Fruit fly (Drosophila melanogaster) whole organism, wandering third instar larva: ENCODE results near the gene CG33489.

Experiments
- CG32264 ChIP-seq: fragments of 200-800 bp; sonication (Bioruptor generic); optimal IDR thresholded peaks from 2 replicates; lab custom pipeline; 2016; ENCODE audit warnings: missing biosample characterization, missing genetic modification characterization
- CrebA ChIP-seq: fragments of 200-800 bp; sonication (Bioruptor generic); optimal IDR thresholded peaks from 2 replicates; lab custom pipeline; 2016; ENCODE audit warnings: missing biosample characterization, mild to moderate bottlenecking, missing genetic modification characterization, borderline replicate concordance
- HLH106 ChIP-seq: fragments of 200-800 bp; optimal IDR thresholded peaks from 3 replicates; lab custom pipeline; 2019; ENCODE audit warnings: missing biosample characterization, mild to moderate bottlenecking, missing genetic modification characterization, moderate library complexity
- Jra ChIP-seq: sonication (Bioruptor generic); optimal IDR thresholded peaks from 2 replicates; lab custom pipeline; 2016; ENCODE audit warnings: missing biosample characterization, missing genetic modification characterization
- Rel ChIP-seq, 2 experiments: fragments of 200-800 bp; sonication (Bioruptor generic) in 1 of 2; optimal IDR thresholded peaks; 2 replicates in 1 of 2; 3 replicates in 1 of 2; lab custom pipeline; 2016 to 2019; ENCODE audit warnings: mild to moderate bottlenecking in 2 of 2, missing biosample characterization in 2 of 2, missing genetic modification characterization in 2 of 2, moderate library complexity in 1 of 2

DNA sequence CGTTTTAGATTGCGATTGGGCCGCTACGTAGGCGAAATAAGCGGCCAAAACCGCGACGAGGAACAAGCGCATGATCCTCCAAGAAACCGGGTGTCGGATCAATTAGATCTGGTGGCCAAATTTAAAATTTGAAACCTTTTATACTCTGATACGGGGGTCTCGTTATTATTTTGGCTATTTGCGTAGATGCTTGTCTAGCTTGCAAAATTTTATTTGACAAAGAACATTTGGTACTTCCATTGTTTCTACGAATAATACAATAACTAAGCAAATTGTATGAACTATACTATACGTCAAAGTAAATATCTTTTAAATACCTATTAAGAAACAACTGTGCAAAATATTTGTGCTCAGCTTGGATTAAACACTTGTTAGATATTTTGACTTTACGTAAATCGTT is 43.2 kb upstream of the CG33489 start, which contains the start of gene Muc68Ca:
- TF ChIP-seq Jra (GFP tag; lab: Kevin White, UChicago): no peak
- no peak for TF ChIP-seq CrebA (GFP tag; lab: Kevin White, UChicago)
- TF ChIP-seq CG32264 (GFP tag; lab: Kevin White, UChicago): no peak
- no peak for TF ChIP-seq HLH106 (tag; lab: Kevin White, UChicago)
- no peak for TF ChIP-seq Rel (GFP tag; optimal IDR thresholded peaks at IDR 0.05; lab: Kevin White, UChicago)
- no peak for TF ChIP-seq Rel (tag; optimal IDR thresholded peaks at IDR 0.05; lab: Kevin White, UChicago)
